Fruit fly (Drosophila melanogaster) whole organism, embryonic: ENCODE measurements around the gene CG11030.

ENCODE experiments used
- ATbp ChIP-seq: fragments of 200-800 bp; sonication (Bioruptor generic); optimal IDR thresholded peaks from 2 replicates; lab custom pipeline; 2017; ENCODE audit warnings: missing biosample characterization, mild to moderate bottlenecking, missing genetic modification characterization, missing genetic modification reagents
- Atf-2 ChIP-seq: fragments of 200-800 bp; sonication (Bioruptor generic); optimal IDR thresholded peaks from 2 replicates; lab custom pipeline; 2016; ENCODE audit warnings: missing biosample characterization, missing genetic modification characterization
- B-H2 ChIP-seq: fragments of 200-800 bp; sonication (Bioruptor generic); optimal IDR thresholded peaks from 2 replicates; lab custom pipeline; 2018; ENCODE audit warnings: missing biosample characterization, mild to moderate bottlenecking, missing genetic modification characterization
- BtbVII ChIP-seq: fragments of 200-800 bp; sonication (Bioruptor generic); optimal IDR thresholded peaks from 3 replicates; lab custom pipeline; 2017; ENCODE audit warnings: missing biosample characterization, mild to moderate bottlenecking, missing genetic modification characterization
- CG10274 ChIP-seq: fragments of 200-800 bp; sonication (Bioruptor generic); optimal IDR thresholded peaks from 3 replicates; lab custom pipeline; 2017; ENCODE audit warnings: missing biosample characterization, mild to moderate bottlenecking, missing genetic modification characterization
- CG10366 ChIP-seq: fragments of 200-800 bp; sonication (Bioruptor generic); IDR thresholded peaks from 2 replicates; pipeline ENCODE4 v1.3.6; 2022; ENCODE audit warnings: missing biosample characterization, missing genetic modification characterization
- CG10462 ChIP-seq: fragments of 200-800 bp; sonication (Bioruptor generic); optimal IDR thresholded peaks from 2 replicates; lab custom pipeline; 2016; ENCODE audit warnings: missing biosample characterization, missing genetic modification characterization
- CG10543 ChIP-seq: fragments of 200-800 bp; sonication (Bioruptor generic); optimal IDR thresholded peaks from 3 replicates; lab custom pipeline; 2017; ENCODE audit warnings: missing biosample characterization, mild to moderate bottlenecking, missing genetic modification characterization, moderate library complexity
- CG10654 ChIP-seq: fragments of 200-800 bp; sonication (Bioruptor generic); optimal IDR thresholded peaks from 2 replicates; lab custom pipeline; 2016; ENCODE audit warnings: missing biosample characterization, missing genetic modification characterization
- CG11695 ChIP-seq: fragments of 200-800 bp; sonication (Bioruptor generic); IDR thresholded peaks from 3 replicates; pipeline ENCODE4 v1.3.6; 2022; ENCODE audit warnings: missing biosample characterization, missing genetic modification characterization
- CG12071 ChIP-seq: fragments of 200-800 bp; sonication (Bioruptor generic); optimal IDR thresholded peaks from 3 replicates; lab custom pipeline; 2018; ENCODE audit warnings: missing biosample characterization, mild to moderate bottlenecking, missing genetic modification characterization
- CG12155 ChIP-seq: fragments of 200-800 bp; sonication (Bioruptor generic); optimal IDR thresholded peaks from 3 replicates; lab custom pipeline; 2016; ENCODE audit warnings: missing biosample characterization, missing genetic modification characterization
- CG12769 ChIP-seq: fragments of 200-800 bp; sonication (Bioruptor generic); optimal IDR thresholded peaks from 2 replicates; lab custom pipeline; 2019; ENCODE audit warnings: missing biosample characterization, mild to moderate bottlenecking, missing genetic modification characterization, moderate library complexity
- CG14710 ChIP-seq: fragments of 200-800 bp; sonication (Bioruptor generic); optimal IDR thresholded peaks from 3 replicates; lab custom pipeline; 2019; ENCODE audit warnings: missing biosample characterization, mild to moderate bottlenecking, missing genetic modification characterization, moderate library complexity
- CG15479 ChIP-seq: fragments of 200-800 bp; sonication (Bioruptor generic); optimal IDR thresholded peaks from 3 replicates; lab custom pipeline; 2019; ENCODE audit warnings: missing biosample characterization, mild to moderate bottlenecking, missing genetic modification characterization, moderate library complexity
- CG17359 ChIP-seq: fragments of 200-800 bp; sonication (Bioruptor generic); optimal IDR thresholded peaks from 3 replicates; lab custom pipeline; 2018; ENCODE audit warnings: missing biosample characterization, mild to moderate bottlenecking, missing genetic modification characterization, moderate library complexity
- CG17385 ChIP-seq: fragments of 200-800 bp; sonication (Bioruptor generic); optimal IDR thresholded peaks from 3 replicates; lab custom pipeline; 2018; ENCODE audit warnings: missing biosample characterization, mild to moderate bottlenecking, missing genetic modification characterization
- CG18011 ChIP-seq: fragments of 200-800 bp; sonication (Bioruptor generic); optimal IDR thresholded peaks from 2 replicates; lab custom pipeline; 2017; ENCODE audit warnings: missing biosample characterization, missing genetic modification characterization, mild to moderate bottlenecking, moderate library complexity, missing genotype
- CG18476 ChIP-seq: fragments of 200-800 bp; sonication (Bioruptor generic); optimal IDR thresholded peaks from 2 replicates; lab custom pipeline; 2016; ENCODE audit warnings: missing biosample characterization, mild to moderate bottlenecking, missing genetic modification characterization
- CG18764 ChIP-seq: fragments of 200-800 bp; sonication (Bioruptor generic); optimal IDR thresholded peaks from 3 replicates; lab custom pipeline; 2016; ENCODE audit warnings: missing biosample characterization, missing genetic modification characterization
- CG2116 ChIP-seq: fragments of 200-800 bp; sonication (Bioruptor generic); optimal IDR thresholded peaks from 3 replicates; lab custom pipeline; 2018; ENCODE audit warnings: missing biosample characterization, mild to moderate bottlenecking, missing genetic modification characterization
- CG2120 ChIP-seq: fragments of 200-800 bp; sonication (Bioruptor generic); optimal IDR thresholded peaks from 3 replicates; lab custom pipeline; 2016; ENCODE audit warnings: missing biosample characterization, missing genetic modification characterization
- CG4424 ChIP-seq: fragments of 200-800 bp; sonication (Bioruptor generic); optimal IDR thresholded peaks from 3 replicates; lab custom pipeline; 2016; ENCODE audit warnings: missing biosample characterization, missing genetic modification characterization
- CG4820 ChIP-seq: fragments of 200-800 bp; sonication (Bioruptor generic); optimal IDR thresholded peaks from 3 replicates; lab custom pipeline; 2016; ENCODE audit warnings: missing biosample characterization, missing genetic modification characterization
- CG6765 ChIP-seq: fragments of 200-800 bp; sonication (Bioruptor generic); optimal IDR thresholded peaks from 3 replicates; lab custom pipeline; 2017; ENCODE audit warnings: missing biosample characterization, mild to moderate bottlenecking, missing genetic modification characterization
- CG6854 ChIP-seq: fragments of 200-800 bp; sonication (Bioruptor generic); optimal IDR thresholded peaks from 3 replicates; lab custom pipeline; 2017; ENCODE audit warnings: missing biosample characterization, mild to moderate bottlenecking, missing genetic modification characterization
- CG7928 ChIP-seq: fragments of 200-800 bp; sonication (Bioruptor generic); optimal IDR thresholded peaks from 2 replicates; lab custom pipeline; 2017; ENCODE audit warnings: missing biosample characterization, mild to moderate bottlenecking, missing genetic modification characterization
- CG8281 ChIP-seq: fragments of 200-800 bp; sonication (Bioruptor generic); optimal IDR thresholded peaks from 2 replicates; lab custom pipeline; 2018; ENCODE audit warnings: missing biosample characterization, mild to moderate bottlenecking, missing genetic modification characterization, moderate library complexity
- Camta ChIP-seq: fragments of 200-800 bp; sonication (Bioruptor generic); optimal IDR thresholded peaks from 2 replicates; lab custom pipeline; 2016; ENCODE audit warnings: missing biosample characterization, missing genetic modification characterization
- CrebB ChIP-seq: fragments of 200-800 bp; sonication (Bioruptor generic); optimal IDR thresholded peaks from 3 replicates; lab custom pipeline; 2018; ENCODE audit warnings: missing biosample characterization, mild to moderate bottlenecking, missing genetic modification characterization
- Dfd ChIP-seq, 2 experiments: fragments of >200 bp; optimal IDR thresholded peaks; 2 replicates each; lab custom pipeline; 2017; ENCODE audit warnings: missing biosample characterization in 2 of 2, missing genetic modification characterization in 2 of 2
- GATAe ChIP-seq: fragments of 200-800 bp; sonication (Bioruptor generic); conservative IDR thresholded peaks from 2 replicates; pipeline ENCODE4 v1.3.6; 2022; ENCODE audit warnings: missing biosample characterization, missing genetic modification characterization
- HHEX ChIP-seq: fragments of 200-800 bp; sonication (Bioruptor generic); optimal IDR thresholded peaks from 3 replicates; lab custom pipeline; 2017; ENCODE audit warnings: missing biosample characterization, mild to moderate bottlenecking, missing genetic modification characterization, missing genetic modification reagents
- HmgZ ChIP-seq: fragments of 200-800 bp; sonication (Bioruptor generic); optimal IDR thresholded peaks from 2 replicates; lab custom pipeline; 2018; ENCODE audit warnings: missing biosample characterization, mild to moderate bottlenecking, missing genetic modification characterization
- Hmx ChIP-seq: fragments of 200-800 bp; sonication (Bioruptor generic); optimal IDR thresholded peaks from 2 replicates; lab custom pipeline; 2016; ENCODE audit warnings: missing biosample characterization, missing genetic modification characterization
- Nf-YC ChIP-seq: fragments of 200-800 bp; optimal IDR thresholded peaks from 3 replicates; lab custom pipeline; 2019; ENCODE audit warnings: missing biosample characterization, mild to moderate bottlenecking, missing genetic modification characterization, moderate library complexity
- PHDP ChIP-seq: fragments of 200-800 bp; sonication (Bioruptor generic); optimal IDR thresholded peaks from 3 replicates; lab custom pipeline; 2018; ENCODE audit warnings: missing biosample characterization, mild to moderate bottlenecking, missing genetic modification characterization, moderate library complexity
- Six4 ChIP-seq: fragments of 200-800 bp; sonication (Bioruptor generic); optimal IDR thresholded peaks from 2 replicates; lab custom pipeline; 2016; ENCODE audit warnings: missing biosample characterization, missing genetic modification characterization
- Vsx1 ChIP-seq: fragments of 200-800 bp; sonication (Bioruptor generic); optimal IDR thresholded peaks from 2 replicates; lab custom pipeline; 2017; ENCODE audit warnings: missing biosample characterization, mild to moderate bottlenecking, missing genetic modification characterization, missing genetic modification reagents
- crc ChIP-seq: fragments of 200-800 bp; sonication (Bioruptor generic); optimal IDR thresholded peaks from 2 replicates; lab custom pipeline; 2016; ENCODE audit warnings: missing biosample characterization, missing genetic modification characterization
- cwo ChIP-seq: fragments of 200-800 bp; sonication (Bioruptor generic); optimal IDR thresholded peaks from 3 replicates; lab custom pipeline; 2017; ENCODE audit warnings: missing biosample characterization, missing genetic modification characterization, mild to moderate bottlenecking, moderate library complexity, missing genetic modification reagents
- disco-r ChIP-seq: fragments of 200-800 bp; sonication (Bioruptor generic); optimal IDR thresholded peaks from 2 replicates; lab custom pipeline; 2016; ENCODE audit warnings: missing biosample characterization, missing genetic modification characterization
- ems ChIP-seq: fragments of 200-800 bp; sonication (Bioruptor generic); optimal IDR thresholded peaks from 3 replicates; lab custom pipeline; 2016; ENCODE audit warnings: missing biosample characterization, missing genetic modification characterization
- gem ChIP-seq: fragments of 200-800 bp; sonication (Bioruptor generic); optimal IDR thresholded peaks from 2 replicates; lab custom pipeline; 2019; ENCODE audit warnings: missing biosample characterization, mild to moderate bottlenecking, missing genetic modification characterization, moderate library complexity
- hkb ChIP-seq, 2 experiments: fragments of 200-800 bp in 1 of 2; fragments of >200 bp in 1 of 2; sonication (Bioruptor generic) in 1 of 2; IDR thresholded peaks in 1 of 2; optimal IDR thresholded peaks in 1 of 2; 2 replicates each; pipeline versions ENCODE4 v1.3.6 to Lab custom; 2017 to 2022; ENCODE audit warnings: missing biosample characterization in 1 of 2, missing genetic modification characterization in 1 of 2
- mirr ChIP-seq: fragments of 200-800 bp; sonication (Bioruptor generic); optimal IDR thresholded peaks from 3 replicates; lab custom pipeline; 2018; ENCODE audit warnings: missing biosample characterization, mild to moderate bottlenecking, missing genetic modification characterization
- rib ChIP-seq: fragments of 200-800 bp; sonication (Bioruptor generic); IDR thresholded peaks from 2 replicates; pipeline ENCODE4 v1.3.6; 2022; ENCODE audit warnings: missing biosample characterization, missing genetic modification characterization
- salm ChIP-seq: fragments of 200-800 bp; sonication (Bioruptor generic); optimal IDR thresholded peaks from 2 replicates; lab custom pipeline; 2018; ENCODE audit warnings: missing biosample characterization, mild to moderate bottlenecking, missing genetic modification characterization
- tll ChIP-seq, 2 experiments: fragments of 200-800 bp in 1 of 2; fragments of >200 bp in 1 of 2; sonication (Bioruptor generic) in 1 of 2; optimal IDR thresholded peaks; 2 replicates each; lab custom pipeline; 2017 to 2019; ENCODE audit warnings: missing biosample characterization in 2 of 2, missing genetic modification characterization in 2 of 2, mild to moderate bottlenecking in 1 of 2, moderate library complexity in 1 of 2

Gene CG11030

dm6 chr2L:5797977-5798376 lies 73.5 kb downstream of the CG11030 start (continued):
- no peak for TF ChIP-seq Six4 (GFP tag; lab: Kevin White, UChicago)
- peak; percentile 29 for TF ChIP-seq CG2116 (GFP tag; lab: Kevin White, UChicago)
- TF ChIP-seq gem (tag; lab: Kevin White, UChicago), result peak; percentile 76
- TF ChIP-seq tll (GFP tag; optimal IDR thresholded peaks at IDR 0.05; lab: Kevin White, UChicago), result no peak
- peak; percentile 10 for TF ChIP-seq CG6854 (GFP tag; lab: Kevin White, UChicago)
- TF ChIP-seq CrebB (tag; lab: Kevin White, UChicago), result peak; percentile 37
- TF ChIP-seq CG15479 (GFP tag; lab: Kevin White, UChicago), result peak; percentile 56
- TF ChIP-seq CG7928 (GFP tag; lab: Kevin White, UChicago), result no peak
- TF ChIP-seq CG12155 (GFP tag; lab: Kevin White, UChicago), result peak; percentile 14
- peak; percentile 63 for TF ChIP-seq CG2120
- peak; percentile 47 for TF ChIP-seq cwo (GFP tag; lab: Kevin White, UChicago)
- TF ChIP-seq crc (GFP tag; lab: Kevin White, UChicago), result peak; percentile 44
- peak; percentile 28 for TF ChIP-seq CG6765 (GFP tag; lab: Kevin White, UChicago)
- peak; percentile 57 for TF ChIP-seq CG18011
- peak; percentile 24 for TF ChIP-seq CG17385 (GFP tag; lab: Kevin White, UChicago)
- TF ChIP-seq CG18764 (GFP tag; lab: Kevin White, UChicago), result peak; percentile 61
- TF ChIP-seq salm (tag; lab: Kevin White, UChicago), result peak; percentile 3
- TF ChIP-seq CG10274 (GFP tag; lab: Kevin White, UChicago), result peak; percentile 10
- TF ChIP-seq CG10654 (GFP tag; lab: Kevin White, UChicago), result peak; percentile 26
- TF ChIP-seq CG4424 (GFP tag; lab: Kevin White, UChicago), result peak; percentile 6
- TF ChIP-seq Vsx1 (GFP tag; lab: Kevin White, UChicago), result peak; percentile 38
- peak; percentile 88 for TF ChIP-seq PHDP
- peak; percentile 62 for TF ChIP-seq HmgZ (tag; lab: Kevin White, UChicago)
- peak; percentile 15 for TF ChIP-seq CG10543
- peak; percentile 89 for TF ChIP-seq CG12769 (tag; lab: Kevin White, UChicago)
- peak; percentile 38 for TF ChIP-seq Camta (GFP tag; lab: Kevin White, UChicago)
- peak; percentile 38; the same call in 1 of the 2 replicates for TF ChIP-seq GATAe (GFP tag; lab: Robert Waterston, UW)
- TF ChIP-seq BtbVII, result peak; percentile 80
- TF ChIP-seq CG10366 (GFP tag; lab: Robert Waterston, UW), result 0 out of 2 replicates have a peak, but pooled peaks have one; percentile 8
- peak; percentile 72 for TF ChIP-seq HHEX (GFP tag; lab: Kevin White, UChicago)
- TF ChIP-seq CG14710 (tag; lab: Kevin White, UChicago), result peak; percentile 2
- peak; percentile 55 for TF ChIP-seq CG17359 (tag; lab: Kevin White, UChicago)
- peak; percentile 51 for TF ChIP-seq mirr
- peak; percentile 33 for TF ChIP-seq B-H2 (GFP tag; lab: Kevin White, UChicago)
- TF ChIP-seq CG18476 (GFP tag; lab: Kevin White, UChicago), result peak; percentile 21
- TF ChIP-seq CG4820 (GFP tag; lab: Kevin White, UChicago), result peak; percentile 5
- TF ChIP-seq Dfd (GFP tag; optimal IDR thresholded peaks at IDR 0.05; lab: Kevin White, UChicago), result no peak
- TF ChIP-seq Hmx, result no peak
- peak; percentile 55 for TF ChIP-seq rib (GFP tag; lab: Robert Waterston, UW)
- peak; percentile 5 for TF ChIP-seq ATbp (GFP tag; lab: Kevin White, UChicago)
- no peak for TF ChIP-seq hkb (optimal IDR thresholded peaks at IDR 0.05; lab: Kevin White, UChicago)
- TF ChIP-seq hkb (GFP tag; IDR thresholded peaks at IDR 0.05; lab: Robert Waterston, UW), result 0 out of 2 replicates have a peak, but pooled peaks have one; percentile 34
- no peak for TF ChIP-seq CG10462 (GFP tag; lab: Kevin White, UChicago)
- TF ChIP-seq CG8281 (tag; lab: Kevin White, UChicago), result peak; percentile 26
- no peak for TF ChIP-seq Atf-2
- peak; percentile 5 for TF ChIP-seq ems (GFP tag; lab: Kevin White, UChicago)
- peak; percentile 60 for TF ChIP-seq CG12071
- no peak for TF ChIP-seq Nf-YC
- no peak for TF ChIP-seq disco-r (GFP tag; lab: Kevin White, UChicago)
- 0 out of 3 replicates have a peak, but pooled peaks have one; percentile 34 for TF ChIP-seq CG11695 (GFP tag; lab: Robert Waterston, UW)
